Worm (Caenorhabditis elegans) whole organism, L4 larva: ENCODE results near the gene M01H9.5.

Experiments used
- F10B5.3 ChIP-seq: sonication (generic microtip); optimal IDR thresholded peaks from 2 replicates; lab custom pipeline; 2016; ENCODE audit warnings: mild to moderate bottlenecking, missing genetic modification characterization, missing compliant biosample characterization
- F26F4.8 ChIP-seq: fragments of 200-800 bp; sonication (Bioruptor generic); conservative IDR thresholded peaks from 2 replicates; pipeline ENCODE4 v1.3.6; 2022; ENCODE audit warnings: missing genetic modification characterization, missing compliant biosample characterization
- F44E2.7 ChIP-seq: fragments of 200-800 bp; sonication (Bioruptor generic); IDR thresholded peaks from 2 replicates; pipeline ENCODE4 v2.1.2; 2022; ENCODE audit warnings: missing genetic modification characterization, missing compliant biosample characterization
- T20F7.1 ChIP-seq: fragments of 200-800 bp; sonication (Bioruptor generic); optimal IDR thresholded peaks from 2 replicates; lab custom pipeline; 2018; ENCODE audit warnings: mild to moderate bottlenecking, missing genetic modification characterization, missing compliant biosample characterization
- T26A8.4 ChIP-seq: fragments of 200-800 bp; sonication (Bioruptor generic); IDR thresholded peaks from 2 replicates; pipeline ENCODE4 v1.3.6; 2022; ENCODE audit warnings: missing genetic modification characterization, missing compliant biosample characterization
- Y105C5A.15 ChIP-seq: fragments of 200-800 bp; sonication (Bioruptor generic); IDR thresholded peaks from 2 replicates; pipeline ENCODE4 v1.3.6; 2022; ENCODE audit warnings: missing genetic modification characterization, missing compliant biosample characterization
- Y5F2A.4 ChIP-seq: fragments of 200-800 bp; sonication (Bioruptor generic); optimal IDR thresholded peaks from 2 replicates; lab custom pipeline; 2018; ENCODE audit warnings: mild to moderate bottlenecking, missing genetic modification characterization, missing compliant biosample characterization
- ZK337.2 ChIP-seq: fragments of 200-800 bp; sonication (Bioruptor generic); IDR thresholded peaks from 2 replicates; pipeline ENCODE4 v1.3.6; 2022; ENCODE audit warnings: missing genetic modification reagents, missing genetic modification characterization, missing compliant biosample characterization
- ZK546.5 ChIP-seq, 2 experiments: sonication (generic microtip); optimal IDR thresholded peaks; 2 replicates each; lab custom pipeline; 2017; ENCODE audit warnings: missing biosample characterization in 2 of 2, missing genetic modification characterization in 2 of 2
- ama-1 ChIP-seq: fragments of 150-350 bp; optimal IDR thresholded peaks from 2 replicates; lab custom pipeline; 2014; ENCODE audit warnings: inconsistent platforms, mixed read lengths
- arid-1 ChIP-seq: fragments of 200-800 bp; sonication (Bioruptor generic); conservative IDR thresholded peaks from 2 replicates; pipeline ENCODE4 v1.3.6; 2022; ENCODE audit warnings: missing genetic modification reagents, missing genetic modification characterization, missing compliant biosample characterization
- attf-4 ChIP-seq: sonication (generic microtip); optimal IDR thresholded peaks from 3 replicates; lab custom pipeline; 2017; ENCODE audit warnings: missing biosample characterization, missing genetic modification characterization
- ceh-28 ChIP-seq: fragments of 150-350 bp; optimal IDR thresholded peaks from 2 replicates; lab custom pipeline; 2014; ENCODE audit warnings: missing biosample characterization, missing genetic modification reagents, missing genetic modification characterization
- ceh-44 ChIP-seq: fragments of 200-800 bp; sonication (Bioruptor generic); IDR thresholded peaks from 2 replicates; pipeline ENCODE4 v1.3.6; 2022; ENCODE audit warnings: missing genetic modification reagents, missing genetic modification characterization, missing compliant biosample characterization
- ces-1 ChIP-seq: fragments of 150-350 bp; sonication (generic microtip); optimal IDR thresholded peaks from 4 replicates; lab custom pipeline; 2014; ENCODE audit warnings: missing biosample characterization, missing genetic modification reagents, missing genetic modification characterization
- ctbp-1 ChIP-seq: fragments of 200-800 bp; sonication (Bioruptor generic); IDR thresholded peaks from 2 replicates; pipeline ENCODE4 v1.3.6; 2022; ENCODE audit warnings: missing genetic modification reagents, missing genetic modification characterization, missing compliant biosample characterization
- daf-12 ChIP-seq: fragments of 150-350 bp; optimal IDR thresholded peaks from 2 replicates; lab custom pipeline; 2014; ENCODE audit warnings: missing biosample characterization, missing genetic modification reagents, missing genetic modification characterization
- daf-16 ChIP-seq, 3 experiments: sonication (generic microtip); optimal IDR thresholded peaks; 2 replicates each; lab custom pipeline; 2016 to 2017; ENCODE audit warnings: missing genetic modification characterization in 3 of 3, missing genetic modification reagents in 3 of 3, mild to moderate bottlenecking in 2 of 3, missing compliant biosample characterization in 2 of 3, missing biosample characterization in 1 of 3, moderate library complexity in 1 of 3
- daf-19 ChIP-seq: fragments of 200-800 bp; sonication (Bioruptor generic); conservative IDR thresholded peaks from 2 replicates; pipeline ENCODE4 v1.3.6; 2022; ENCODE audit warnings: missing genetic modification characterization, missing compliant biosample characterization
- dpl-1 ChIP-seq: fragments of 150-350 bp; optimal IDR thresholded peaks from 2 replicates; lab custom pipeline; 2014; ENCODE audit warnings: missing biosample characterization, missing genetic modification reagents, missing genetic modification characterization
- hlh-11 ChIP-seq: fragments of 200-800 bp; sonication (Bioruptor generic); optimal IDR thresholded peaks from 2 replicates; lab custom pipeline; 2018; ENCODE audit warnings: mild to moderate bottlenecking, missing genetic modification characterization, missing compliant biosample characterization
- hlh-30 ChIP-seq: sonication (generic microtip); optimal IDR thresholded peaks from 2 replicates; lab custom pipeline; 2017; ENCODE audit warnings: antibody characterized with exemption, mild to moderate bottlenecking, missing genetic modification characterization, missing compliant biosample characterization; ENCODE audit not compliant: insufficient read depth
- lin-38 ChIP-seq: fragments of 200-800 bp; sonication (Bioruptor generic); IDR thresholded peaks from 2 replicates; pipeline ENCODE4 v1.3.6; 2022; ENCODE audit warnings: missing genetic modification reagents, missing genetic modification characterization, missing compliant biosample characterization
- lsy-2 ChIP-seq, 2 experiments: fragments of 150-350 bp in 1 of 2; sonication (generic microtip) in 1 of 2; optimal IDR thresholded peaks; 2 replicates each; lab custom pipeline; 2014 to 2017; ENCODE audit warnings: missing biosample characterization in 2 of 2, missing genetic modification characterization in 2 of 2
- mdl-1 ChIP-seq, 2 experiments: fragments of 150-350 bp in 1 of 2; sonication (generic microtip) in 1 of 2; optimal IDR thresholded peaks; 2 replicates each; lab custom pipeline; 2014 to 2017; ENCODE audit warnings: missing biosample characterization in 2 of 2, missing genetic modification characterization in 2 of 2
- mdt-29 ChIP-seq: fragments of 200-800 bp; sonication (Bioruptor generic); IDR thresholded peaks from 2 replicates; pipeline ENCODE4 v1.3.6; 2022; ENCODE audit warnings: missing genetic modification reagents, missing genetic modification characterization, missing compliant biosample characterization
- mep-1 ChIP-seq: fragments of 150-350 bp; sonication (generic microtip); optimal IDR thresholded peaks from 3 replicates; lab custom pipeline; 2014; ENCODE audit warnings: missing biosample characterization, missing genetic modification characterization
- mes-2 ChIP-seq: sonication (generic microtip); optimal IDR thresholded peaks from 2 replicates; lab custom pipeline; 2016; ENCODE audit warnings: missing genotype, mild to moderate bottlenecking, missing genetic modification characterization, missing compliant biosample characterization; ENCODE audit not compliant: poor library complexity, severe bottlenecking
- mxl-2 ChIP-seq: fragments of 200-800 bp; sonication (Bioruptor generic); conservative IDR thresholded peaks from 2 replicates; pipeline ENCODE4 v1.3.6; 2022; ENCODE audit warnings: missing genetic modification reagents, missing genetic modification characterization, missing compliant biosample characterization
- mxl-3 ChIP-seq: fragments of 200-800 bp; sonication (Bioruptor generic); optimal IDR thresholded peaks from 2 replicates; lab custom pipeline; 2018; ENCODE audit warnings: mild to moderate bottlenecking, missing genetic modification characterization, missing compliant biosample characterization
- nhr-102 ChIP-seq: sonication (generic microtip); optimal IDR thresholded peaks from 2 replicates; lab custom pipeline; 2016; ENCODE audit warnings: mild to moderate bottlenecking, missing genetic modification characterization, moderate library complexity, missing compliant biosample characterization
- nhr-11 ChIP-seq: fragments of 150-350 bp; optimal IDR thresholded peaks from 2 replicates; lab custom pipeline; 2014; ENCODE audit warnings: missing biosample characterization, missing genetic modification characterization
- nhr-237 ChIP-seq: sonication (generic microtip); optimal IDR thresholded peaks from 2 replicates; lab custom pipeline; 2017; ENCODE audit warnings: missing biosample characterization, missing genetic modification characterization
- nhr-42 ChIP-seq: fragments of 200-800 bp; sonication (Bioruptor generic); IDR thresholded peaks from 2 replicates; pipeline ENCODE4 v1.3.6; 2022; ENCODE audit warnings: missing genetic modification characterization, missing compliant biosample characterization
- nhr-6 ChIP-seq: fragments of 150-350 bp; optimal IDR thresholded peaks from 2 replicates; lab custom pipeline; 2014; ENCODE audit warnings: missing biosample characterization, missing genetic modification characterization
- nhr-77 ChIP-seq: fragments of 150-350 bp; optimal IDR thresholded peaks from 2 replicates; lab custom pipeline; 2014; ENCODE audit warnings: missing biosample characterization, missing genetic modification characterization
- pha-4 ChIP-seq, 2 experiments: fragments of 150-350 bp in 1 of 2; fragments of 200-800 bp in 1 of 2; sonication (Bioruptor generic) in 1 of 2; IDR thresholded peaks in 1 of 2; optimal IDR thresholded peaks in 1 of 2; 2 replicates each; pipeline versions ENCODE4 v1.3.6 to Lab custom; 2014 to 2022; ENCODE audit warnings: missing genetic modification characterization in 2 of 2, missing genetic modification reagents in 2 of 2, missing biosample characterization in 1 of 2, missing compliant biosample characterization in 1 of 2
- saeg-2 ChIP-seq: fragments of 200-800 bp; sonication (Bioruptor generic); IDR thresholded peaks from 2 replicates; pipeline ENCODE4 v1.3.6; 2022; ENCODE audit warnings: missing genetic modification reagents, missing genetic modification characterization, missing compliant biosample characterization
- snpc-1.2 ChIP-seq: fragments of 200-800 bp; sonication (Bioruptor generic); IDR thresholded peaks from 2 replicates; pipeline ENCODE4 v1.3.6; 2022; ENCODE audit warnings: missing genetic modification reagents, missing genetic modification characterization, missing compliant biosample characterization
- snpc-4 ChIP-seq: fragments of 150-350 bp; optimal IDR thresholded peaks from 2 replicates; lab custom pipeline; 2014; ENCODE audit warnings: missing biosample characterization, missing genetic modification characterization
- spr-1 ChIP-seq: sonication (generic microtip); optimal IDR thresholded peaks from 2 replicates; lab custom pipeline; 2016; ENCODE audit warnings: mild to moderate bottlenecking, missing genetic modification characterization, missing compliant biosample characterization
- spr-3 ChIP-seq: fragments of 200-800 bp; sonication (Bioruptor generic); optimal IDR thresholded peaks from 2 replicates; lab custom pipeline; 2018; ENCODE audit warnings: mild to moderate bottlenecking, missing genetic modification characterization, missing compliant biosample characterization
- unc-130 ChIP-seq: sonication (generic microtip); optimal IDR thresholded peaks from 2 replicates; lab custom pipeline; 2016; ENCODE audit warnings: missing genetic modification reagents, missing genetic modification characterization, missing compliant biosample characterization
- unc-39 ChIP-seq: sonication (generic microtip); optimal IDR thresholded peaks from 2 replicates; lab custom pipeline; 2017; ENCODE audit warnings: missing biosample characterization, missing genetic modification characterization
- unc-62 ChIP-seq, 3 experiments: fragments of 150-350 bp in 1 of 3; sonication (generic microtip); optimal IDR thresholded peaks in 2 of 3; peaks in 1 of 3; 1 replicate in 1 of 3; 2 replicates in 2 of 3; lab custom pipeline; 2014 to 2017; ENCODE audit warnings: missing biosample characterization in 3 of 3, missing genetic modification characterization in 3 of 3, missing genetic modification reagents in 3 of 3, missing genotype in 1 of 3
- zfp-2 ChIP-seq: sonication (generic microtip); optimal IDR thresholded peaks from 2 replicates; lab custom pipeline; 2016; ENCODE audit warnings: mild to moderate bottlenecking, missing genetic modification characterization, missing compliant biosample characterization
- zip-11 ChIP-seq: fragments of 200-800 bp; sonication (Bioruptor generic); IDR thresholded peaks from 2 replicates; pipeline ENCODE4 v1.3.6; 2022; ENCODE audit warnings: missing genetic modification characterization, missing compliant biosample characterization

Gene M01H9.5

DNA sequence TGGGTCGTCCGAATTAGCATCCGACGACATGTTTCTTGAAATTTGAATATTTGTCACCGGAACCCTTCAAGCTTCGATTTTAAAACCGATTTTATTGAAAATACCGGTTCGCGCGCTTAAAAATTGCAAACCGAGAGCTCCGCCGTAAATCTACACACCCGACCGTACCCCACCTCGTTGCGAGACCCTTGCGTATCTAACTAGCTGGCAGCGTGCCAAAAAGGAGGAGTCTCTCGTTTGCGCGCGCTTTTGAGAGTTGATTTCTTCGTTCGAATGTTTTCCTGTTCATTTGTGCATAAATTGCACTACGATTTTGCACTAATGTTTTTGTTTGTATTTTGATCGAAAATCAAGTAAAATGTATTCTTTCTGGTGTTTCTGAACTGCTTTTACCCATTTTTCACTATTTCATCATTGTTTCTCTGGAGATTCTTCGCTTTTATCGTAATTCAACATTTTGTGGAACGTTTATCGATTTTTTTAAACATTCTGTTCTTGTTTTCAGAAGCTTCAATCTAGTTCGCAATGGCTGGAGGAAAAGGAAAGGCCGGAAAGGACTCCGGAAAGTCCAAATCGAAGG is 19.5 kb upstream of the M01H9.5 start, which contains the start of the genes wapl-1 and htz-1 (continued):
- peak; percentile 76 to 97 for TF ChIP-seq ZK546.5 (tag; optimal IDR thresholded peaks at IDR 0.05; lab: Kevin White, UChicago)
- TF ChIP-seq ZK337.2 (GFP tag; lab: Robert Waterston, UW), result no peak
- TF ChIP-seq zfp-2 (tag; lab: Kevin White, UChicago), result peak; percentile 97
- TF ChIP-seq snpc-4 (tag; lab: Kevin White, UChicago), result no peak
- TF ChIP-seq spr-1 (tag; lab: Kevin White, UChicago), result peak; percentile 80
- TF ChIP-seq mxl-2 (GFP tag; lab: Robert Waterston, UW), result 0 out of 2 replicates have a peak, but pooled peaks have one; percentile 13
- peak; percentile 59 for TF ChIP-seq nhr-237 (tag; lab: Kevin White, UChicago)
- no peak for TF ChIP-seq Y5F2A.4
- TF ChIP-seq F44E2.7 (GFP tag; lab: Robert Waterston, UW), result no peak
- no peak for TF ChIP-seq daf-19 (GFP tag; lab: Robert Waterston, UW)
- peak; percentile 59 for TF ChIP-seq ces-1 (GFP tag; lab: Kevin White, UChicago)
- TF ChIP-seq unc-130 (GFP tag; lab: Kevin White, UChicago), result peak; percentile 84
- peak in 1 of 2 experiments; percentile 81 for TF ChIP-seq mdl-1 (tag; optimal IDR thresholded peaks at IDR 0.05; lab: Kevin White, UChicago)
- TF ChIP-seq attf-4 (tag; lab: Kevin White, UChicago), result no peak
- peak; percentile 88 for TF ChIP-seq saeg-2
- peak; percentile 78 for TF ChIP-seq mxl-3 (GFP tag; lab: Kevin White, UChicago)
- TF ChIP-seq Y105C5A.15, result no peak
- no peak for TF ChIP-seq zip-11 (GFP tag; lab: Robert Waterston, UW)
- peak; percentile 3 for TF ChIP-seq spr-3 (GFP tag; lab: Kevin White, UChicago)

DNA sequence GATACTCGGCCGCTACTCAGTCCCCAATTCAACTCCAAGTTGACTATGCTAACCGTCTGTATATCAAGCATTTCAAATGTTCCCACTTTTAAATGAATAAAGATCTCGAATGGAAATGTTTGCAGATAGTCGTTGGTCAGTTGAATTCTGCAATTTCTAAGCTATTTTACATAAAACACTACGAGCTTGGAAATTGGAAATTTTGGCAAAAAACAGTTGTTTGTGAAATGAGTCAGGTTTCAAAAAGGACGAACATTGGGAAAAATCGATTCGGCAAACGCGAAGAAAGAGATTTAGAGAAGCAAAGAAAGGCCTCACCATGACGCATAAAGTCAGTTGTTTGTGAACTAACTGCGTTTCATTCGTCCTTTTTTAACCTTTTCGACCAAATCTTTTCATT is 18.4 kb upstream of the M01H9.5 start:
- TF ChIP-seq ceh-28 (tag; lab: Kevin White, UChicago), result peak; percentile 52
- TF ChIP-seq ama-1 (lab: Kevin White, UChicago), result peak; percentile 86
- no peak for TF ChIP-seq daf-16 (GFP tag; optimal IDR thresholded peaks at IDR 0.05; lab: Kevin White, UChicago)
- TF ChIP-seq daf-16 (tag; optimal IDR thresholded peaks at IDR 0.05; lab: Kevin White, UChicago), result peak; percentile 58
- TF ChIP-seq snpc-1.2 (GFP tag; lab: Robert Waterston, UW), result peak; percentile 80
- TF ChIP-seq ctbp-1, result 0 out of 2 replicates have a peak, but pooled peaks have one; percentile 28
- no peak for TF ChIP-seq spr-3 (GFP tag; lab: Kevin White, UChicago)
- no peak for TF ChIP-seq nhr-11 (tag; lab: Kevin White, UChicago)
- TF ChIP-seq hlh-11 (tag; lab: Kevin White, UChicago), result peak; percentile 2
- TF ChIP-seq dpl-1 (GFP tag; lab: Kevin White, UChicago), result peak; percentile 56
- TF ChIP-seq mdt-29 (GFP tag; lab: Robert Waterston, UW), result no peak
- peak; percentile 50 for TF ChIP-seq mes-2
- TF ChIP-seq nhr-77 (tag; lab: Kevin White, UChicago), result no peak
- TF ChIP-seq arid-1 (GFP tag; lab: Robert Waterston, UW), result peak; percentile 63
- no peak for TF ChIP-seq F44E2.7 (GFP tag; lab: Robert Waterston, UW)
- peak; percentile 46 for TF ChIP-seq mep-1 (tag; lab: Kevin White, UChicago)
- TF ChIP-seq nhr-6 (tag; lab: Kevin White, UChicago), result peak; percentile 68
- TF ChIP-seq F10B5.3, result no peak
- TF ChIP-seq unc-39, result no peak
- peak in 1 of 2 experiments; percentile 67 for TF ChIP-seq unc-62 (GFP tag; optimal IDR thresholded peaks at IDR 0.05 in 1 of 2; lab: Kevin White, UChicago)
- no peak for TF ChIP-seq unc-62 (tag; optimal IDR thresholded peaks at IDR 0.05; lab: Kevin White, UChicago)
- TF ChIP-seq lsy-2 (tag; optimal IDR thresholded peaks at IDR 0.05; lab: Kevin White, UChicago), result peak; percentile 69 to 84
- TF ChIP-seq daf-19 (GFP tag; lab: Robert Waterston, UW), result 0 out of 2 replicates have a peak, but pooled peaks have one; percentile 37
- TF ChIP-seq F26F4.8 (GFP tag; lab: Robert Waterston, UW), result no peak
- peak; percentile 29 for TF ChIP-seq T20F7.1
- peak; percentile 21 for TF ChIP-seq nhr-102 (tag; lab: Kevin White, UChicago)
- no peak for TF ChIP-seq nhr-42 (GFP tag; lab: Robert Waterston, UW)
- peak; percentile 63 for TF ChIP-seq hlh-30 (tag; lab: Kevin White, UChicago)
- peak; percentile 32; the same call in 1 of the 2 replicates for TF ChIP-seq pha-4 (GFP tag; IDR thresholded peaks at IDR 0.05; lab: Robert Waterston, UW)
- no peak for TF ChIP-seq pha-4 (tag; optimal IDR thresholded peaks at IDR 0.05; lab: Kevin White, UChicago)
- no peak for TF ChIP-seq ceh-44 (GFP tag; lab: Robert Waterston, UW)
- TF ChIP-seq Y5F2A.4, result peak; percentile 11
- TF ChIP-seq lin-38 (GFP tag; lab: Robert Waterston, UW), result peak; percentile 50
- TF ChIP-seq daf-12 (tag; lab: Kevin White, UChicago), result no peak
- TF ChIP-seq T26A8.4 (GFP tag; lab: Robert Waterston, UW), result 0 out of 2 replicates have a peak, but pooled peaks have one; percentile 10
